Fruit fly (Drosophila melanogaster): ENCODE data around the gene Gr10b.

The Gr10b gene

DNA sequence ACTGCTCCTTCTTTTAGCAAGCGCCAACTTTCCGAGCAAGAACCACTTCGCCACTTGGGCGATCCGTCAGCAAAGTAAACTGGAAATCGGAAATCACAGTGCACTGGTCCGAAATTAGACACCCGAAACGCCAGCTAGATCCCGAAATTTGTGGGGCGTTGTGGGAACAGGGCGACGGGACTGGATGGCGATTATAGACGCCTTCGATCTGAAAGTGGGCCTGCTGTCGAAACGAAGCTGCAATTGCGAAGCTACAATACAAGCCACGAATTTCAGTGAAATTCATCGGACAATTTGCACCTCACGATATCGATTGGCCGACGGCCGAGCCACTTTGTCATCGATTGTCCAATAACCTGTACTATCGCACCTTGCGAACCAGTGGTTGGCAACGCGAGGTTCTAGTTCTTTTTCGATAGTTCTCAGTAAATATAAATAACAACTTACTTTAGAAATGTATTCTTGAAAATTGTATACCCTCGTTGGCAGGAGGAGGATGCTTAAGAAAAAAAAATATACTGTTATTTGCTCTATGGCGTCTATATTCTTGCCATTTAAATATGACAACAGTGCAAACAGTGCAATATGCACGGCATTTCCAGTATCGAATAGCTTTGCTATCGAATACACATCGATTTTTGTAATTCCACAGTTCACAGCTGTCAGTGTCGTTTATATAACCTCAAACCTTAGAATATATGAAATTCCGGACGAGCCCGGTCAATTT is 45.0 kb downstream of the Gr10b start, which contains the start of the genes hop and Tim8 (continued):
- TF ChIP-seq CG18262 (tag; optimal IDR thresholded peaks at IDR 0.05) (no peak), Vsx1 (GFP tag; optimal IDR thresholded peaks at IDR 0.05) (no peak), CG14014 (GFP tag; IDR thresholded peaks at IDR 0.05) (no peak), da (GFP tag; optimal IDR thresholded peaks at IDR 0.05) (no peak), Doc3 (GFP tag; IDR thresholded peaks at IDR 0.05; ENCODE audit: partially characterized antibody) (peak; percentile 66; the same call in 2 of the 3 replicates), CG6683 (GFP tag; optimal IDR thresholded peaks at IDR 0.05) (no peak), CG12219 (GFP tag; optimal IDR thresholded peaks at IDR 0.05) (no peak), slp2 (GFP tag; optimal IDR thresholded peaks at IDR 0.05) (no peak), fd3F (GFP tag; optimal IDR thresholded peaks at IDR 0.05) (no peak), CG5953 (GFP tag; IDR thresholded peaks at IDR 0.05) (no peak), CG7786 (GFP tag; optimal IDR thresholded peaks at IDR 0.05) (no peak), CG4404 (GFP tag; IDR thresholded peaks at IDR 0.05) (no peak), CG17568 (GFP tag; optimal IDR thresholded peaks at IDR 0.05) (no peak), Tbp (GFP tag; optimal IDR thresholded peaks at IDR 0.05) (peak; percentile 69), CG10959 (GFP tag; IDR thresholded peaks at IDR 0.05) (no peak), tin (GFP tag; optimal IDR thresholded peaks at IDR 0.05) (no peak), ATbp (GFP tag; optimal IDR thresholded peaks at IDR 0.05) (no peak), Lhr (GFP tag; optimal IDR thresholded peaks at IDR 0.05) (no peak), twi (tag; optimal IDR thresholded peaks at IDR 0.05) (no peak), exex (tag; optimal IDR thresholded peaks at IDR 0.05) (no peak), maf-S (GFP tag; optimal IDR thresholded peaks at IDR 0.05) (no peak), Myb (GFP tag; optimal IDR thresholded peaks at IDR 0.05) (no peak), ci (GFP tag; IDR thresholded peaks at IDR 0.05) (no peak), NFAT (GFP tag; IDR thresholded peaks at IDR 0.05) (no peak), Fer3 (tag; optimal IDR thresholded peaks at IDR 0.05) (no peak), Hr78 (GFP tag; optimal IDR thresholded peaks at IDR 0.05) (no peak), dimm (GFP tag; IDR thresholded peaks at IDR 0.05) (no peak), CG1832 (GFP tag; optimal IDR thresholded peaks at IDR 0.05) (no peak), esg (GFP tag; conservative IDR thresholded peaks at IDR 0.05) (no peak), Oli (tag; optimal IDR thresholded peaks at IDR 0.05) (no peak), az2 (GFP tag; optimal IDR thresholded peaks at IDR 0.05) (no peak), CG14860 (GFP tag; IDR thresholded peaks at IDR 0.05; ENCODE audit: partially characterized antibody) (peak; percentile 92), CG7963 (GFP tag; IDR thresholded peaks at IDR 0.05; ENCODE audit: partially characterized antibody) (peak; percentile 93), CG30403 (GFP tag; optimal IDR thresholded peaks at IDR 0.05) (no peak), CG17385 (GFP tag; optimal IDR thresholded peaks at IDR 0.05) (no peak), mirr (GFP tag; optimal IDR thresholded peaks at IDR 0.05) (no peak), CG7372 (GFP tag; IDR thresholded peaks at IDR 0.05) (no peak), MTF-1 (GFP tag; optimal IDR thresholded peaks at IDR 0.05; ENCODE audit: borderline replicate concordance) (no peak), CG7556 (GFP tag; optimal IDR thresholded peaks at IDR 0.05) (no peak), lov (optimal IDR thresholded peaks at IDR 0.05) (no peak), lov (GFP tag; IDR thresholded peaks at IDR 0.05) (no peak), nmo (GFP tag; optimal IDR thresholded peaks at IDR 0.05) (peak; percentile 24), croc (GFP tag; conservative IDR thresholded peaks at IDR 0.05) (no peak), CG11695 (GFP tag; IDR thresholded peaks at IDR 0.05) (no peak), Ssrp (tag; optimal IDR thresholded peaks at IDR 0.05) (no peak), prd (optimal IDR thresholded peaks at IDR 0.05) (no peak), prd (GFP tag; IDR thresholded peaks at IDR 0.05) (no peak), CG12659 (GFP tag; optimal IDR thresholded peaks at IDR 0.05) (peak; percentile 66), jigr1 (GFP tag; IDR thresholded peaks at IDR 0.05) (no peak), CG6791 (GFP tag; IDR thresholded peaks at IDR 0.05; ENCODE audit: partially characterized antibody) (peak; percentile 86)
